Fruit fly (Drosophila melanogaster) whole organism, embryonic: Measurements from ENCODE around the gene CG5346.

ENCODE experiments used
- CG3838 ChIP-seq: fragments of 200-800 bp; sonication (Bioruptor generic); optimal IDR thresholded peaks from 3 replicates; lab custom pipeline; 2016; ENCODE audit warnings: missing biosample characterization, missing genetic modification characterization
- CG7839 ChIP-seq: fragments of 200-800 bp; sonication (Bioruptor generic); optimal IDR thresholded peaks from 3 replicates; lab custom pipeline; 2018; ENCODE audit warnings: missing biosample characterization, mild to moderate bottlenecking, missing genetic modification characterization, moderate library complexity
- cas ChIP-seq: fragments of 200-800 bp; sonication (Bioruptor generic); IDR thresholded peaks from 2 replicates; pipeline ENCODE4 v1.3.6; 2022; ENCODE audit warnings: missing biosample characterization, missing genetic modification characterization

DNA sequence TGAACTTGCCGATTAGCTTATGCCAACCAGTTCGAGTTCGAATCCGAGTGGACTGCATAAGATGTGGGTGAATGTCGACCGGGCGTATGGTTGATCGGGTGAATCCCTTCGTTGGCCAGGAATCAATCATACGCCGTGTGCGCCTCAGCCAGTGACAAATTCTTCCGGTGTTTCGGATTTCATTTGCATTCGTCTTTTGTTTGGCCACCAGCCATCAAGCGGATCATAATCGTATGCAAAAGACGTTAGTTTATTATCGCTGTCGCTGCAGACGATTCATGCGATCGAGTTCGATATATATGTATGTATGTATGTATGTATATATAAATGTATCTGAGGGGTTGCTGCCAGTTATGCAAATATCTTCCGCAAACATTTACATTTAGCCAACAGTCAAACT is 35.6 kb upstream of the CG5346 start:
- no peak for TF ChIP-seq CG3838 (GFP tag; lab: Kevin White, UChicago)
- no peak for TF ChIP-seq cas (GFP tag; lab: Robert Waterston, UW)
- no peak for TF ChIP-seq CG7839 (tag; lab: Kevin White, UChicago)
